Worm (Caenorhabditis elegans) whole organism, L1 larva: Measurements from ENCODE around the gene bli-5.

Experiments
- ama-1 ChIP-seq: fragments of 150-350 bp; optimal IDR thresholded peaks from 2 replicates; lab custom pipeline; 2014
- blmp-1 ChIP-seq: fragments of 150-350 bp; optimal IDR thresholded peaks from 2 replicates; lab custom pipeline; 2014; ENCODE audit warnings: missing biosample characterization, missing genetic modification characterization
- ceh-82 ChIP-seq, 3 experiments: fragments of 150-350 bp in 1 of 3; sonication (generic microtip) in 2 of 3; optimal IDR thresholded peaks; 2 replicates each; lab custom pipeline; 2014 to 2017; ENCODE audit warnings: missing biosample characterization in 3 of 3, missing genetic modification characterization in 3 of 3
- elt-2 ChIP-seq: sonication (generic microtip); optimal IDR thresholded peaks from 2 replicates; lab custom pipeline; 2016; ENCODE audit warnings: missing genetic modification characterization, mild to moderate bottlenecking, inconsistent platforms, missing compliant biosample characterization, missing genetic modification reagents
- hpl-2 ChIP-seq: fragments of 150-350 bp; optimal IDR thresholded peaks from 2 replicates; lab custom pipeline; 2014; ENCODE audit warnings: missing biosample characterization, missing genetic modification reagents, missing genetic modification characterization
- lin-13 ChIP-seq: fragments of 150-350 bp; optimal IDR thresholded peaks from 2 replicates; lab custom pipeline; 2014; ENCODE audit warnings: missing biosample characterization, missing genetic modification reagents, missing genetic modification characterization
- lin-14 ChIP-seq: fragments of 200-800 bp; sonication (Bioruptor generic); optimal IDR thresholded peaks from 2 replicates; lab custom pipeline; 2018; ENCODE audit warnings: mild to moderate bottlenecking, missing genetic modification characterization, moderate library complexity, missing compliant biosample characterization
- mep-1 ChIP-seq: fragments of 150-350 bp; optimal IDR thresholded peaks from 2 replicates; lab custom pipeline; 2014; ENCODE audit warnings: missing biosample characterization, missing genetic modification characterization
- nhr-12 ChIP-seq: sonication (generic microtip); optimal IDR thresholded peaks from 2 replicates; lab custom pipeline; 2017; ENCODE audit warnings: missing biosample characterization, missing genetic modification characterization
- nhr-28 ChIP-seq: fragments of 150-350 bp; optimal IDR thresholded peaks from 2 replicates; lab custom pipeline; 2014; ENCODE audit warnings: missing biosample characterization, missing genetic modification characterization
- nhr-77 ChIP-seq: fragments of 150-350 bp; optimal IDR thresholded peaks from 2 replicates; lab custom pipeline; 2014; ENCODE audit warnings: missing biosample characterization, missing genetic modification characterization
- snpc-4 ChIP-seq: fragments of 150-350 bp; optimal IDR thresholded peaks from 2 replicates; lab custom pipeline; 2014; ENCODE audit warnings: missing biosample characterization, missing genetic modification characterization

DNA sequence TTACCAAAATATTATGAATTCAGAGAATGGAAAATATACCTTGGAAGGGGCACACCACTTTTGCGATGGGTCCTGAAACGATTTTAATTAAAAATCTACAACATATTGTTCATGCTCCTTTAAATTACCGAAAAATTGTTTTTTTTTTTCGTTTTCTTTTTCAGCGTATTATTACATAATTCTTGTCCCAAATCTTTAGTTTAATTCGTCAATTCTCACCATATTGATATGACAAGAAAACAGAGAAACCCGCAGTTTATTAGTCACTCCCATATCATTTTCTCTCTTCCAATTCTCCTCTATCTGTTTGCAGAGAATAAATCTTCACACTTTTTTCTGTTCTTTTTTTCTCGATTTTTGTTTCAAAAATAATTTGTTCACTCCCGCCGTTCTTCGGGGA lies 34.3 kb downstream of the bli-5 start, which contains the start of gene F11F1.1:
- TF ChIP-seq hpl-2 (GFP tag; lab: Kevin White, UChicago) = no peak
- no peak for TF ChIP-seq lin-13 (GFP tag; lab: Kevin White, UChicago)
- no peak for TF ChIP-seq ama-1
- no peak for TF ChIP-seq lin-14 (GFP tag; lab: Kevin White, UChicago)
- no peak for TF ChIP-seq nhr-77 (tag; lab: Kevin White, UChicago)
- peak; percentile 17 for TF ChIP-seq blmp-1 (tag; lab: Kevin White, UChicago)
- TF ChIP-seq mep-1 (tag; lab: Kevin White, UChicago) = no peak
- no peak for TF ChIP-seq ceh-82 (tag; optimal IDR thresholded peaks at IDR 0.05; lab: Kevin White, UChicago)
- no peak for TF ChIP-seq elt-2 (tag; lab: Kevin White, UChicago)
- TF ChIP-seq nhr-12 (tag; lab: Kevin White, UChicago) = no peak
- TF ChIP-seq nhr-28 = no peak
- TF ChIP-seq snpc-4 (tag; lab: Kevin White, UChicago) = no peak
